Fruit fly (Drosophila melanogaster): ENCODE measurements around the gene Cpr72Ea.

The Cpr72Ea gene

dm6 chr3L:16339463-16339862 lies 22.9 kb upstream of the Cpr72Ea start (continued):
- TF ChIP-seq dmrt99B (tag; optimal IDR thresholded peaks at IDR 0.05) (peak; percentile 57), CG6683 (GFP tag; optimal IDR thresholded peaks at IDR 0.05) (no peak), CG17359 (tag; optimal IDR thresholded peaks at IDR 0.05) (peak; percentile 40)

dm6 chr3L:16339873-16340272 lies 22.5 kb upstream of the Cpr72Ea start:
- no peak for TF ChIP-seq gt (GFP tag; IDR thresholded peaks at IDR 0.05)
- no peak for TF ChIP-seq Fer1 (GFP tag; optimal IDR thresholded peaks at IDR 0.05)
- TF ChIP-seq CG9797 (GFP tag; optimal IDR thresholded peaks at IDR 0.05) = no peak
- peak; percentile 16 for TF ChIP-seq oc (tag; optimal IDR thresholded peaks at IDR 0.05)
- no peak for TF ChIP-seq hb (GFP tag; IDR thresholded peaks at IDR 0.05; ENCODE audit: partially characterized antibody)
- TF ChIP-seq Blimp-1 (GFP tag; optimal IDR thresholded peaks at IDR 0.05) = peak; percentile 98
- TF ChIP-seq Max (GFP tag; optimal IDR thresholded peaks at IDR 0.05) = no peak
- TF ChIP-seq tll (GFP tag; optimal IDR thresholded peaks at IDR 0.05) = no peak
- no peak for TF ChIP-seq CG12071 (GFP tag; optimal IDR thresholded peaks at IDR 0.05)
- TF ChIP-seq gce (GFP tag; IDR thresholded peaks at IDR 0.05) = no peak
- TF ChIP-seq slp2 (GFP tag; optimal IDR thresholded peaks at IDR 0.05) = no peak

dm6 chr3L:16346023-16346422 lies 16.4 kb upstream of the Cpr72Ea start, which contains the start of gene CG33257:
Gene CG33257, plus strand, starts transcription at chr3L:16346323.
- TF ChIP-seq Vsx1 (GFP tag; optimal IDR thresholded peaks at IDR 0.05) = no peak
- TF ChIP-seq CG13296 (GFP tag; optimal IDR thresholded peaks at IDR 0.05) = no peak
- TF ChIP-seq CG6854 (GFP tag; optimal IDR thresholded peaks at IDR 0.05) = no peak
- no peak for TF ChIP-seq CG11093 (GFP tag; IDR thresholded peaks at IDR 0.05)
- no peak for TF ChIP-seq tx (GFP tag; optimal IDR thresholded peaks at IDR 0.05)
- TF ChIP-seq tll (GFP tag; optimal IDR thresholded peaks at IDR 0.05) = no peak
- TF ChIP-seq CG12769 (tag; optimal IDR thresholded peaks at IDR 0.05) = no peak
- TF ChIP-seq Max (GFP tag; optimal IDR thresholded peaks at IDR 0.05) = no peak
- TF ChIP-seq so (GFP tag; IDR thresholded peaks at IDR 0.05) = no peak
- TF ChIP-seq chif (GFP tag; optimal IDR thresholded peaks at IDR 0.05) = no peak
- no peak for TF ChIP-seq CkIIα-i1 (GFP tag; IDR thresholded peaks at IDR 0.05)

dm6 chr3L:16347914-16348313 lies 14.5 kb upstream of the Cpr72Ea start, which contains the start of gene mRpS34:
Gene mRpS34, plus strand, starts transcription at chr3L:16348074.
- TF ChIP-seq CG13775 (GFP tag; optimal IDR thresholded peaks at IDR 0.05) (no peak), bsh (GFP tag; optimal IDR thresholded peaks at IDR 0.05) (no peak), CG11696 (GFP tag; IDR thresholded peaks at IDR 0.05) (no peak), CG6791 (GFP tag; IDR thresholded peaks at IDR 0.05; ENCODE audit: partially characterized antibody) (peak; percentile 23; the same call in 1 of the 3 replicates), YL-1 (GFP tag; optimal IDR thresholded peaks at IDR 0.05) (peak; percentile 51), Dp (GFP tag; optimal IDR thresholded peaks at IDR 0.05) (peak; percentile 66), CG13287 (GFP tag; IDR thresholded peaks at IDR 0.05; ENCODE audit: partially characterized antibody) (peak; percentile 36), CG9215 (GFP tag; IDR thresholded peaks at IDR 0.05) (peak; percentile 90), CG8281 (tag; optimal IDR thresholded peaks at IDR 0.05) (no peak), CG6175 (GFP tag; IDR thresholded peaks at IDR 0.05) (no peak), E2f1 (GFP tag; IDR thresholded peaks at IDR 0.05) (no peak), trem (tag; optimal IDR thresholded peaks at IDR 0.05) (peak; percentile 63), CG9817 (tag; optimal IDR thresholded peaks at IDR 0.05) (no peak), MESR4 (GFP tag; optimal IDR thresholded peaks at IDR 0.05) (peak; percentile 81), CG4617 (GFP tag; optimal IDR thresholded peaks at IDR 0.05; ENCODE audit: borderline replicate concordance) (peak; percentile 52), crp (GFP tag; optimal IDR thresholded peaks at IDR 0.05) (peak; percentile 31 to 87), Myb (GFP tag; optimal IDR thresholded peaks at IDR 0.05) (peak; percentile 89), klu (GFP tag; IDR thresholded peaks at IDR 0.05) (no peak), Vsx1 (GFP tag; optimal IDR thresholded peaks at IDR 0.05) (no peak), Max (GFP tag; optimal IDR thresholded peaks at IDR 0.05) (no peak), Pdp1 (GFP tag; optimal IDR thresholded peaks at IDR 0.05) (peak in 1 of 2 experiments; percentile 85), stwl (tag; optimal IDR thresholded peaks at IDR 0.05) (peak; percentile 55), schlank (tag; optimal IDR thresholded peaks at IDR 0.05) (no peak), wdn (GFP tag; IDR thresholded peaks at IDR 0.05) (no peak)
